Worm (Caenorhabditis elegans) whole organism, young adult: ENCODE measurements around the gene R03D7.15.
A peak's percentile ranks its signal among the peaks of the same experiment; 100 is the strongest.

Experiments
- B0035.1 ChIP-seq: sonication (generic microtip); optimal IDR thresholded peaks from 2 replicates; lab custom pipeline; 2016; ENCODE audit warnings: missing genetic modification characterization, mild to moderate bottlenecking, missing compliant biosample characterization, missing genotype, missing genetic modification reagents
- B0261.1 ChIP-seq: sonication (generic microtip); optimal IDR thresholded peaks from 2 replicates; lab custom pipeline; 2016; ENCODE audit warnings: mild to moderate bottlenecking, missing genetic modification characterization, moderate library complexity, missing compliant biosample characterization
- B0336.3 ChIP-seq: fragments of 200-800 bp; sonication (Bioruptor generic); IDR thresholded peaks from 2 replicates; pipeline ENCODE4 v1.3.6; 2022; ENCODE audit warnings: missing genetic modification characterization, missing compliant biosample characterization
- C17E4.6 ChIP-seq: fragments of 200-800 bp; sonication (Bioruptor generic); IDR thresholded peaks from 2 replicates; pipeline ENCODE4 v1.3.6; 2022; ENCODE audit warnings: missing genetic modification reagents, missing genetic modification characterization, missing compliant biosample characterization
- F10E7.11 ChIP-seq: sonication (generic microtip); optimal IDR thresholded peaks from 2 replicates; lab custom pipeline; 2017; ENCODE audit warnings: mild to moderate bottlenecking, missing genetic modification characterization, moderate library complexity, missing compliant biosample characterization
- F22D6.2 ChIP-seq: sonication (generic microtip); optimal IDR thresholded peaks from 2 replicates; lab custom pipeline; 2016; ENCODE audit warnings: mild to moderate bottlenecking, missing genetic modification characterization, missing compliant biosample characterization
- F49E8.2 ChIP-seq: sonication (generic microtip); optimal IDR thresholded peaks from 3 replicates; lab custom pipeline; 2017; ENCODE audit warnings: missing genetic modification characterization, mild to moderate bottlenecking, missing compliant biosample characterization, antibody characterized with exemption, moderate library complexity; ENCODE audit not compliant: insufficient read depth
- F57C9.4 ChIP-seq: sonication (generic microtip); optimal IDR thresholded peaks from 2 replicates; lab custom pipeline; 2017; ENCODE audit warnings: mild to moderate bottlenecking, missing genetic modification characterization, missing compliant biosample characterization
- K11D2.4 ChIP-seq: fragments of 200-800 bp; sonication (Bioruptor generic); IDR thresholded peaks from 2 replicates; pipeline ENCODE4 v1.3.6; 2022; ENCODE audit warnings: missing genetic modification reagents, missing genetic modification characterization, missing compliant biosample characterization
- T26A5.8 ChIP-seq: sonication (generic microtip); optimal IDR thresholded peaks from 2 replicates; lab custom pipeline; 2016; ENCODE audit warnings: missing genetic modification characterization, missing compliant biosample characterization
- Y53G8AR.9 ChIP-seq: fragments of 200-800 bp; sonication (Bioruptor generic); conservative IDR thresholded peaks from 2 replicates; pipeline ENCODE4 v1.3.6; 2022; ENCODE audit warnings: missing genetic modification reagents, missing genetic modification characterization, missing compliant biosample characterization
- ZK185.1 ChIP-seq: sonication (generic microtip); optimal IDR thresholded peaks from 2 replicates; lab custom pipeline; 2016; ENCODE audit warnings: mild to moderate bottlenecking, missing genetic modification characterization, missing compliant biosample characterization; ENCODE audit not compliant: poor library complexity, severe bottlenecking
- athp-1 ChIP-seq: sonication (generic microtip); optimal IDR thresholded peaks from 2 replicates; lab custom pipeline; 2017; ENCODE audit warnings: mild to moderate bottlenecking, missing genetic modification characterization, missing compliant biosample characterization
- attf-6 ChIP-seq: fragments of 200-800 bp; sonication (Bioruptor generic); IDR thresholded peaks from 2 replicates; pipeline ENCODE4 v1.3.6; 2022; ENCODE audit warnings: missing genetic modification reagents, missing genetic modification characterization, missing compliant biosample characterization
- bed-1 ChIP-seq: fragments of 200-800 bp; sonication (Bioruptor generic); IDR thresholded peaks from 2 replicates; pipeline ENCODE4 v1.3.6; 2022; ENCODE audit warnings: missing genetic modification reagents, missing genetic modification characterization, missing compliant biosample characterization
- bed-2 ChIP-seq: fragments of 200-800 bp; sonication (Bioruptor generic); IDR thresholded peaks from 2 replicates; pipeline ENCODE4 v1.3.6; 2022; ENCODE audit warnings: missing genetic modification reagents, missing genetic modification characterization, missing compliant biosample characterization
- ccch-3 ChIP-seq: fragments of 200-800 bp; sonication (Bioruptor generic); optimal IDR thresholded peaks from 2 replicates; lab custom pipeline; 2018; ENCODE audit warnings: mild to moderate bottlenecking, missing genetic modification characterization, missing compliant biosample characterization
- ceh-27 ChIP-seq: fragments of 200-800 bp; sonication (Bioruptor generic); optimal IDR thresholded peaks from 2 replicates; lab custom pipeline; 2018; ENCODE audit warnings: mild to moderate bottlenecking, missing genetic modification characterization, moderate library complexity, missing compliant biosample characterization
- ceh-58 ChIP-seq: fragments of 200-800 bp; sonication (Bioruptor generic); IDR thresholded peaks from 2 replicates; pipeline ENCODE4 v1.3.6; 2022; ENCODE audit warnings: missing genetic modification characterization, missing compliant biosample characterization
- ceh-79 ChIP-seq: sonication (generic microtip); optimal IDR thresholded peaks from 2 replicates; lab custom pipeline; 2017; ENCODE audit warnings: mild to moderate bottlenecking, missing genetic modification characterization, missing compliant biosample characterization
- die-1 ChIP-seq: sonication (generic microtip); optimal IDR thresholded peaks from 2 replicates; lab custom pipeline; 2016; ENCODE audit warnings: missing genotype, mild to moderate bottlenecking, missing genetic modification characterization, missing compliant biosample characterization
- ekl-4 ChIP-seq: fragments of 200-800 bp; sonication (Bioruptor generic); IDR thresholded peaks from 2 replicates; pipeline ENCODE4 v1.3.6; 2022; ENCODE audit warnings: missing genetic modification reagents, missing genetic modification characterization, missing compliant biosample characterization
- fkh-3 ChIP-seq: sonication (generic microtip); optimal IDR thresholded peaks from 2 replicates; lab custom pipeline; 2016; ENCODE audit warnings: mild to moderate bottlenecking, missing genetic modification characterization, missing compliant biosample characterization
- him-1 ChIP-seq: sonication (generic microtip); optimal IDR thresholded peaks from 2 replicates; lab custom pipeline; 2016; ENCODE audit warnings: missing genotype, missing genetic modification reagents, missing genetic modification characterization, missing compliant biosample characterization
- hlh-26 ChIP-seq: fragments of 200-800 bp; sonication (Bioruptor generic); conservative IDR thresholded peaks from 2 replicates; pipeline ENCODE4 v1.3.6; 2022; ENCODE audit warnings: missing genetic modification reagents, missing genetic modification characterization, missing compliant biosample characterization
- hmg-1.2 ChIP-seq: fragments of 200-800 bp; sonication (Bioruptor generic); IDR thresholded peaks from 2 replicates; pipeline ENCODE4 v1.3.6; 2022; ENCODE audit warnings: missing genetic modification reagents, missing genetic modification characterization, missing compliant biosample characterization
- hsf-1 ChIP-seq: fragments of 200-800 bp; sonication (Bioruptor generic); IDR thresholded peaks from 2 replicates; pipeline ENCODE4 v1.3.6; 2022; ENCODE audit warnings: missing genetic modification reagents, missing genetic modification characterization, missing compliant biosample characterization
- lag-1 ChIP-seq: fragments of 200-800 bp; sonication (Bioruptor generic); IDR thresholded peaks from 2 replicates; pipeline ENCODE4 v1.3.6; 2022; ENCODE audit warnings: missing genetic modification reagents, missing genetic modification characterization, missing compliant biosample characterization
- lin-26 ChIP-seq: fragments of 200-800 bp; sonication (Bioruptor generic); IDR thresholded peaks from 2 replicates; pipeline ENCODE4 v1.3.6; 2022; ENCODE audit warnings: missing genetic modification reagents, missing genetic modification characterization, missing compliant biosample characterization
- lin-35 ChIP-seq, 3 experiments: fragments of 150-350 bp in 2 of 3; sonication (generic microtip) in 1 of 3; optimal IDR thresholded peaks; 2 replicates each; lab custom pipeline; 2014 to 2018; ENCODE audit warnings: missing biosample characterization in 3 of 3, missing genetic modification characterization in 3 of 3, missing genetic modification reagents in 3 of 3
- lin-54 ChIP-seq: fragments of 200-800 bp; sonication (Bioruptor generic); optimal IDR thresholded peaks from 2 replicates; lab custom pipeline; 2018; ENCODE audit warnings: mild to moderate bottlenecking, missing genetic modification characterization, missing compliant biosample characterization
- lir-1 ChIP-seq: fragments of 200-800 bp; sonication (Bioruptor generic); conservative IDR thresholded peaks from 2 replicates; pipeline ENCODE4 v1.3.6; 2022; ENCODE audit warnings: missing genetic modification reagents, missing genetic modification characterization, missing compliant biosample characterization
- madf-3 ChIP-seq: fragments of 200-800 bp; sonication (Bioruptor generic); IDR thresholded peaks from 2 replicates; pipeline ENCODE4 v1.3.6; 2022; ENCODE audit warnings: missing genetic modification reagents, missing genetic modification characterization, missing compliant biosample characterization
- madf-6 ChIP-seq: fragments of 200-800 bp; sonication (Bioruptor generic); IDR thresholded peaks from 2 replicates; pipeline ENCODE4 v1.3.6; 2022; ENCODE audit warnings: missing genetic modification reagents, missing genetic modification characterization, missing compliant biosample characterization
- madf-8 ChIP-seq: fragments of 200-800 bp; sonication (Bioruptor generic); conservative IDR thresholded peaks from 2 replicates; pipeline ENCODE4 v1.3.6; 2022; ENCODE audit warnings: missing genetic modification reagents, missing genetic modification characterization, missing compliant biosample characterization
- mcd-1 ChIP-seq: fragments of 200-800 bp; sonication (Bioruptor generic); IDR thresholded peaks from 2 replicates; pipeline ENCODE4 v1.3.6; 2022; ENCODE audit warnings: missing genetic modification reagents, missing genetic modification characterization, missing compliant biosample characterization
- mes-4 ChIP-seq: sonication (generic microtip); optimal IDR thresholded peaks from 2 replicates; lab custom pipeline; 2016; ENCODE audit warnings: missing genotype, missing genetic modification characterization, missing compliant biosample characterization
- nfyb-1 ChIP-seq: fragments of 200-800 bp; sonication (Bioruptor generic); IDR thresholded peaks from 2 replicates; pipeline ENCODE4 v1.3.6; 2022; ENCODE audit warnings: missing genetic modification reagents, missing genetic modification characterization, missing compliant biosample characterization
- nhr-120 ChIP-seq: fragments of 200-800 bp; sonication (Bioruptor generic); IDR thresholded peaks from 2 replicates; pipeline ENCODE4 v1.3.6; 2022; ENCODE audit warnings: missing genetic modification characterization, missing compliant biosample characterization
- nhr-27 ChIP-seq: fragments of 200-800 bp; sonication (Bioruptor generic); optimal IDR thresholded peaks from 2 replicates; lab custom pipeline; 2018; ENCODE audit warnings: mild to moderate bottlenecking, missing genetic modification characterization, moderate library complexity, missing compliant biosample characterization
- nhr-80 ChIP-seq: sonication (generic microtip); optimal IDR thresholded peaks from 2 replicates; lab custom pipeline; 2016; ENCODE audit warnings: missing genetic modification characterization, missing compliant biosample characterization
- snpc-1.1 ChIP-seq: sonication (generic microtip); optimal IDR thresholded peaks from 2 replicates; lab custom pipeline; 2017; ENCODE audit warnings: missing genetic modification characterization, mild to moderate bottlenecking, missing compliant biosample characterization, antibody characterized with exemption, moderate library complexity, missing genotype, missing genetic modification reagents; ENCODE audit not compliant: insufficient read depth
- snpc-1.3 ChIP-seq: sonication (generic microtip); optimal IDR thresholded peaks from 2 replicates; lab custom pipeline; 2017; ENCODE audit warnings: missing genetic modification characterization, mild to moderate bottlenecking, missing compliant biosample characterization, antibody characterized with exemption, moderate library complexity, missing genotype, missing genetic modification reagents; ENCODE audit not compliant: insufficient read depth
- snpc-3.4 ChIP-seq: sonication (generic microtip); optimal IDR thresholded peaks from 2 replicates; lab custom pipeline; 2017; ENCODE audit warnings: missing genetic modification characterization, mild to moderate bottlenecking, missing compliant biosample characterization, antibody characterized with exemption, moderate library complexity, missing genotype, missing genetic modification reagents
- snpc-4 ChIP-seq, 5 experiments: fragments of 150-350 bp in 1 of 5; sonication (generic microtip) in 4 of 5; optimal IDR thresholded peaks; 2 replicates each; lab custom pipeline; 2014 to 2018; ENCODE audit warnings: missing genetic modification characterization in 5 of 5, missing biosample characterization in 3 of 5, antibody characterized with exemption in 2 of 5, mild to moderate bottlenecking in 2 of 5, missing compliant biosample characterization in 2 of 5, missing genotype in 2 of 5, moderate library complexity in 2 of 5, missing genetic modification reagents in 1 of 5
- somi-1 ChIP-seq: fragments of 200-800 bp; sonication (Bioruptor generic); optimal IDR thresholded peaks from 2 replicates; lab custom pipeline; 2018; ENCODE audit warnings: mild to moderate bottlenecking, missing genetic modification characterization, missing compliant biosample characterization
- ztf-22 ChIP-seq: fragments of 200-800 bp; sonication (Bioruptor generic); optimal IDR thresholded peaks from 2 replicates; lab custom pipeline; 2018; ENCODE audit warnings: mild to moderate bottlenecking, missing genetic modification characterization, moderate library complexity, missing compliant biosample characterization
- ztf-26 ChIP-seq: sonication (generic microtip); optimal IDR thresholded peaks from 2 replicates; lab custom pipeline; 2017; ENCODE audit warnings: missing genetic modification characterization, missing compliant biosample characterization

The R03D7.15 gene

DNA sequence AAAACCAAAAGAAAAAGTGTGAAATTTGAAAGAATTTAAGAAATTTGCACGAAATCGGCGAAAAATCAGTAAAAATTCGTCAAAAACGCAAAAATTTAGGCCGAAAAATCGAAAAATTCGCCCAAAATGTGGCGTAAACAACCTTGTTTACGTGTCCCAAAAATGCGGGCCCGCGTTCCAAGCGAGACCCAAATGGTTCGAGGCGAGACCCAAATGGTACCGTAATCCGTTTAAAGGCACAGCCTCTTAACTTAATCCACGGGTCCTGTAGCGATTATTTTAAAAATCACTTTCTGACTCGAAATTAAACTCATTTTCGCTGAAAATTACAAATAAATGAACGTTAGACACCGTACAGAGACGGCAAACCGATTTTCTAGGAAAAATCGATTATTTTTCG, 6.7 kb upstream of the R03D7.15 start:
- TF ChIP-seq snpc-3.4 (tag; lab: Kevin White, UChicago) (peak; percentile 54), bed-1 (GFP tag; lab: Robert Waterston, UW) (no peak), hlh-26 (GFP tag; lab: Robert Waterston, UW) (no peak), mes-4 (tag; lab: Kevin White, UChicago) (no peak), ceh-58 (no peak), snpc-4 (GFP tag; optimal IDR thresholded peaks at IDR 0.05; lab: Kevin White, UChicago) (no peak), snpc-4 (tag; optimal IDR thresholded peaks at IDR 0.05; lab: Kevin White, UChicago) (peak in 1 of 4 experiments; percentile 44), T26A5.8 (tag; lab: Kevin White, UChicago) (no peak), hmg-1.2 (GFP tag; lab: Robert Waterston, UW) (peak; percentile 32; the same call in 1 of the 2 replicates), nhr-27 (tag; lab: Kevin White, UChicago) (no peak), die-1 (tag; lab: Kevin White, UChicago) (no peak), lin-26 (GFP tag; lab: Robert Waterston, UW) (no peak), B0336.3 (no peak), ZK185.1 (tag; lab: Kevin White, UChicago) (no peak), ztf-26 (tag; lab: Kevin White, UChicago) (no peak), bed-2 (no peak), somi-1 (no peak), ztf-22 (GFP tag; lab: Kevin White, UChicago) (no peak), ceh-79 (no peak), nfyb-1 (peak; percentile 58; the same call in 1 of the 2 replicates), K11D2.4 (no peak), nhr-120 (GFP tag; lab: Robert Waterston, UW) (no peak), nhr-80 (tag; lab: Kevin White, UChicago) (no peak), snpc-1.3 (tag; lab: Kevin White, UChicago) (no peak), attf-6 (0 out of 2 replicates have a peak, but pooled peaks have one; percentile 31), athp-1 (tag; lab: Kevin White, UChicago) (no peak), lin-35 (GFP tag; optimal IDR thresholded peaks at IDR 0.05; lab: Kevin White, UChicago) (no peak), him-1 (tag; lab: Kevin White, UChicago) (no peak), F49E8.2 (tag; lab: Kevin White, UChicago) (peak; percentile 90), mcd-1 (GFP tag; lab: Robert Waterston, UW) (peak; percentile 72), F22D6.2 (tag; lab: Kevin White, UChicago) (no peak), F57C9.4 (no peak), fkh-3 (tag; lab: Kevin White, UChicago) (no peak), F10E7.11 (tag; lab: Kevin White, UChicago) (no peak), snpc-1.1 (tag; lab: Kevin White, UChicago) (no peak), ceh-27 (GFP tag; lab: Kevin White, UChicago) (no peak), ekl-4 (GFP tag; lab: Robert Waterston, UW) (no peak), C17E4.6 (GFP tag; lab: Robert Waterston, UW) (0 out of 2 replicates have a peak, but pooled peaks have one; percentile 20), B0035.1 (tag; lab: Kevin White, UChicago) (no peak), hsf-1 (GFP tag; lab: Robert Waterston, UW) (peak; percentile 69), madf-3 (peak; percentile 82), ccch-3 (GFP tag; lab: Kevin White, UChicago) (no peak), Y53G8AR.9 (GFP tag; lab: Robert Waterston, UW) (no peak), madf-6 (GFP tag; lab: Robert Waterston, UW) (peak; percentile 97), B0261.1 (tag; lab: Kevin White, UChicago) (no peak), lir-1 (GFP tag; lab: Robert Waterston, UW) (no peak), lag-1 (no peak), lin-54 (GFP tag; lab: Kevin White, UChicago) (peak; percentile 69), madf-8 (GFP tag; lab: Robert Waterston, UW) (peak; percentile 89)
